Worm (Caenorhabditis elegans): ENCODE data around the gene eat-17.

eat-17 gene

DNA sequence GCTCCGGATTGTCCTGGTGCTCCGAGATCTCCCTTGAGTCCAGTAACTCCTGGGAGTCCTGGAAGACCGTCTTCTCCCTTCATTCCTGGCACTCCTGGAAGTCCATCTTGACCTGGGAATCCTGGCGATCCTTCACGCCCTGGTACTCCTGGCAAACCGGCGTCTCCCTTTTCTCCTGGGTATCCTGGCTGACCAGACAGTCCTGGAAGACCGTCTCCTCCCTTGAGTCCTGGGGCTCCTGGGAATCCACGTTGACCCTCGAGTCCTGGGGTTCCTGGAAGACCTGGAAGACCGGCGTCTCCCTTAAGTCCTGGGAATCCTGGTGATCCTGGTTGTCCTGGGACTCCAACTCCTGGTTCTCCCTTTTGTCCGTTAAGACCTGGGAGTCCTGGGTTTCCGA is 32.6 kb downstream of the eat-17 start:
- TF ChIP-seq pag-3 (tag; optimal IDR thresholded peaks at IDR 0.05; ENCODE audit: borderline replicate concordance) (no peak), elt-2 (tag; optimal IDR thresholded peaks at IDR 0.05) (no peak), pha-2 (tag; optimal IDR thresholded peaks at IDR 0.05) (no peak), hlh-8 (tag; optimal IDR thresholded peaks at IDR 0.05) (no peak), ttx-3 (tag; optimal IDR thresholded peaks at IDR 0.05) (no peak), fkh-10 (GFP tag; optimal IDR thresholded peaks at IDR 0.05) (no peak), rnt-1 (tag; optimal IDR thresholded peaks at IDR 0.05) (no peak), pax-1 (tag; optimal IDR thresholded peaks at IDR 0.05) (no peak), ahr-1 (tag; optimal IDR thresholded peaks at IDR 0.05) (no peak), ceh-31 (tag; optimal IDR thresholded peaks at IDR 0.05) (no peak), C38D4.7 (GFP tag; optimal IDR thresholded peaks at IDR 0.05) (no peak), C08G9.2 (tag; optimal IDR thresholded peaks at IDR 0.05) (no peak), ceh-2 (tag; optimal IDR thresholded peaks at IDR 0.05) (no peak), pros-1 (tag; optimal IDR thresholded peaks at IDR 0.05) (no peak), ceh-18 (tag; optimal IDR thresholded peaks at IDR 0.05) (no peak), ceh-22 (tag; optimal IDR thresholded peaks at IDR 0.05) (no peak), hlh-6 (tag; optimal IDR thresholded peaks at IDR 0.05) (no peak)

DNA sequence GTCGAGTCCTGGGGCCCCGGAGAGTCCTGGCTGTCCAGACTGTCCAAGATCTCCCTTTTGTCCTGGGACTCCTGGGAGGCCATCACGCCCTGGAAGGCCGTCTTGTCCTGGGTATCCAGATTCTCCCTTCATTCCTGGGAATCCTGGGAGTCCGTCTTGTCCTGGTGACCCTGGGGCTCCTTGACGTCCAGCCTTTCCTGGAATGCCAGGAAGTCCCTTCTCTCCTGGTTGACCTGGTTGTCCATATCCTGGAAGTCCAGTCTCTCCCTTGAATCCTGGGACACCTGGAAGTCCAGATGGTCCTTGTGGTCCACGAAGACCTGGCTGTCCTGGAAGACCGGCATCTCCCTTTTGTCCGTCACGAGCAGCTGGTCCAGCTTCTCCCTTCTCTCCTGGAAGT is 33.6 kb downstream of the eat-17 start:
- TF ChIP-seq elt-2 (tag; optimal IDR thresholded peaks at IDR 0.05) (no peak), nhr-11 (tag; optimal IDR thresholded peaks at IDR 0.05) (no peak), elt-4 (tag; optimal IDR thresholded peaks at IDR 0.05) (peak; percentile 72), ama-1 (optimal IDR thresholded peaks at IDR 0.05) (no peak), dmd-4 (tag; optimal IDR thresholded peaks at IDR 0.05; ENCODE audit: borderline replicate concordance) (no peak), hlh-30 (tag; optimal IDR thresholded peaks at IDR 0.05; ENCODE audit: insufficient read depth) (no peak), ceh-6 (GFP tag; optimal IDR thresholded peaks at IDR 0.05) (no peak), ceh-24 (tag; optimal IDR thresholded peaks at IDR 0.05) (no peak)

DNA sequence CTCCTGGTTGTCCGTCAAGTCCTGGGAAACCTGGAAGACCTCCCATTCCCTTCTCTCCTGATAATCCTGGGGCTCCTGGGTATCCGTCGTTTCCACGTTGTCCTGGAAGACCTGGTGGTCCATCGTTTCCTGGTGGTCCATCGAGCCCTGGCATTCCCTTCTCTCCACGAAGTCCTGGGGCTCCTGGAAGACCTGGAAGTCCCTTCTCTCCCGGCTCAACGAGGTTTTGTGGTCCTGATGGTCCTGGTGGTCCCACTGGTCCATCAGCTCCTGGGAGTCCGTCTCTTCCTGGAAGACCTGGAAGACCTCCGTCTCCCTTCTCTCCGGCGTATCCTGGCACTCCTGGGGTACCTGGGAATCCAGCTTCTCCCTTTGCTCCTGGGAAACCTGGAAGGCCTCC is 34.7 kb downstream of the eat-17 start:
- TF ChIP-seq ahr-1 (tag; optimal IDR thresholded peaks at IDR 0.05) = no peak
- TF ChIP-seq sox-4 (tag; optimal IDR thresholded peaks at IDR 0.05) = no peak
- no peak for TF ChIP-seq dve-1 (tag; optimal IDR thresholded peaks at IDR 0.05)
- TF ChIP-seq elt-4 (tag; optimal IDR thresholded peaks at IDR 0.05) = no peak
- no peak for TF ChIP-seq hlh-6 (tag; optimal IDR thresholded peaks at IDR 0.05)
- no peak for TF ChIP-seq Y22D7AL.16 (tag; optimal IDR thresholded peaks at IDR 0.05)
- TF ChIP-seq ceh-2 (tag; optimal IDR thresholded peaks at IDR 0.05) = no peak
- TF ChIP-seq unc-42 (tag; optimal IDR thresholded peaks at IDR 0.05) = no peak

ce11 chrX:16381115-16381514 is 35.5 kb downstream of the eat-17 start:
- TF ChIP-seq ttx-3 (tag; optimal IDR thresholded peaks at IDR 0.05) = no peak

DNA sequence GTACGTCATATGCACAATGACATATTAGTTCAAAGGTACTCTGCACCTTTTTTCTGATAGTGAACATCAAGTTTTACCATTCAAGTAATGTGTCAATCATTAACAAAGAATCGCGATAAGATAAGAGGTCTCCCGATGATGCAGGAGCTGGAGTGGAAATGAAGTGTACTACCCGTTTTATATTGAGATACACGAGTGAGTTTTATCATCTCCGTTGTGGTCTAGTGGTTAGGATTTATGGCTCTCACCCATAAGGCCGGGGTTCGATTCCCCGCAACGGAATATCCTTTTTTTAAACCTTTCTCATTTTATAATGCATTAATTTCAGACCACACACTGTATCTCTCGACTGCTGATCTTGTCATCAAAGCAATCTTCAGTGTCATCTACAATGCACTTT is 38.7 kb downstream of the eat-17 start:
- TF ChIP-seq sdc-2 (tag; optimal IDR thresholded peaks at IDR 0.05) (peak; percentile 46), Y22D7AL.16 (tag; optimal IDR thresholded peaks at IDR 0.05) (no peak), ceh-48 (tag; optimal IDR thresholded peaks at IDR 0.05) (no peak), pat-9 (tag; optimal IDR thresholded peaks at IDR 0.05) (peak; percentile 17), rnt-1 (tag; optimal IDR thresholded peaks at IDR 0.05) (no peak), nhr-232 (tag; optimal IDR thresholded peaks at IDR 0.05) (peak; percentile 15), pha-2 (tag; optimal IDR thresholded peaks at IDR 0.05) (no peak), pqm-1 (tag; optimal IDR thresholded peaks at IDR 0.05) (peak; percentile 49), dve-1 (tag; optimal IDR thresholded peaks at IDR 0.05) (peak; percentile 55), ceh-2 (tag; optimal IDR thresholded peaks at IDR 0.05) (no peak), che-1 (tag; optimal IDR thresholded peaks at IDR 0.05) (peak; percentile 17), elt-2 (tag; optimal IDR thresholded peaks at IDR 0.05) (peak; percentile 88), K09A11.1 (tag; optimal IDR thresholded peaks at IDR 0.05; ENCODE audit: insufficient read depth) (peak; percentile 12), ceh-34 (tag; optimal IDR thresholded peaks at IDR 0.05) (no peak), unc-55 (GFP tag; optimal IDR thresholded peaks at IDR 0.05) (peak; percentile 5), gmeb-2 (tag; optimal IDR thresholded peaks at IDR 0.05) (no peak)
